Fruit fly (Drosophila melanogaster) whole organism, wandering third instar larva: Measurements from ENCODE around the gene CG10428.

ENCODE experiments used
- br ChIP-seq: fragments of 200-800 bp; sonication (Bioruptor generic); optimal IDR thresholded peaks from 2 replicates; lab custom pipeline; 2016; ENCODE audit warnings: missing biosample characterization, missing genetic modification characterization
- h ChIP-seq: fragments of 200-800 bp; sonication (Bioruptor generic); optimal IDR thresholded peaks from 3 replicates; lab custom pipeline; 2016; ENCODE audit warnings: missing biosample characterization, mild to moderate bottlenecking, missing genetic modification characterization
- pan ChIP-seq: fragments of >200 bp; optimal IDR thresholded peaks from 2 replicates; lab custom pipeline; 2017

- TF ChIP-seq pan (lab: Kevin White, UChicago) (no peak), br (GFP tag; lab: Kevin White, UChicago) (no peak), h (GFP tag; lab: Kevin White, UChicago) (no peak)
These were observed 20.8 kb upstream of the CG10428 start for dm6 chr2L:18927891-18928290.
